Fruit fly (Drosophila melanogaster) whole organism, pupa: ENCODE measurements around the gene alpha4GT2.

Source experiments
- CG10348 ChIP-seq: fragments of 200-800 bp; sonication (Bioruptor generic); IDR thresholded peaks from 2 replicates; pipeline ENCODE4 v1.3.6; 2022; ENCODE audit warnings: missing biosample characterization, missing genetic modification characterization
- CG13204 ChIP-seq: fragments of 200-800 bp; sonication (Bioruptor generic); optimal IDR thresholded peaks from 2 replicates; lab custom pipeline; 2018; ENCODE audit warnings: missing biosample characterization, mild to moderate bottlenecking, missing genetic modification characterization, moderate library complexity
- CG34367 ChIP-seq: fragments of 200-800 bp; sonication (Bioruptor generic); optimal IDR thresholded peaks from 2 replicates; lab custom pipeline; 2018; ENCODE audit warnings: missing biosample characterization, mild to moderate bottlenecking, missing genetic modification characterization
- CG4496 ChIP-seq: fragments of 200-800 bp; sonication (Bioruptor generic); IDR thresholded peaks from 3 replicates; pipeline ENCODE4 v1.3.6; 2022; ENCODE audit warnings: missing biosample characterization, missing genetic modification characterization
- CG8159 ChIP-seq: fragments of 200-800 bp; sonication (Bioruptor generic); optimal IDR thresholded peaks from 3 replicates; lab custom pipeline; 2018; ENCODE audit warnings: missing biosample characterization, mild to moderate bottlenecking, missing genetic modification characterization, moderate library complexity
- CG8301 ChIP-seq: fragments of 200-800 bp; sonication (Bioruptor generic); optimal IDR thresholded peaks from 2 replicates; lab custom pipeline; 2018; ENCODE audit warnings: missing biosample characterization, mild to moderate bottlenecking, missing genetic modification characterization
- CG9948 ChIP-seq: fragments of 200-800 bp; sonication (Bioruptor generic); optimal IDR thresholded peaks from 2 replicates; lab custom pipeline; 2018; ENCODE audit warnings: missing biosample characterization, mild to moderate bottlenecking, missing genetic modification characterization, moderate library complexity
- D1 ChIP-seq: fragments of 200-800 bp; sonication (Bioruptor generic); optimal IDR thresholded peaks from 2 replicates; lab custom pipeline; 2018; ENCODE audit warnings: missing biosample characterization, mild to moderate bottlenecking, missing genetic modification characterization, moderate library complexity
- EcR ChIP-seq: fragments of 200-800 bp; sonication (Bioruptor generic); optimal IDR thresholded peaks from 3 replicates; lab custom pipeline; 2019; ENCODE audit warnings: missing biosample characterization, missing genetic modification characterization, mild to moderate bottlenecking, moderate library complexity, missing genetic modification reagents
- Ets98B ChIP-seq: fragments of 200-800 bp; sonication (Bioruptor generic); IDR thresholded peaks from 2 replicates; pipeline ENCODE4 v1.3.6; 2022; ENCODE audit warnings: missing biosample characterization, missing genetic modification characterization
- Pif1A ChIP-seq: fragments of 200-800 bp; sonication (Bioruptor generic); optimal IDR thresholded peaks from 3 replicates; lab custom pipeline; 2016; ENCODE audit warnings: missing biosample characterization, missing genetic modification characterization
- fd96Ca ChIP-seq: fragments of 200-800 bp; sonication (Bioruptor generic); IDR thresholded peaks from 3 replicates; pipeline ENCODE4 v1.3.6; 2022; ENCODE audit warnings: missing biosample characterization, missing genetic modification characterization
- gl ChIP-seq: fragments of 200-800 bp; sonication (Bioruptor generic); optimal IDR thresholded peaks from 2 replicates; lab custom pipeline; 2018; ENCODE audit warnings: missing biosample characterization, mild to moderate bottlenecking, missing genetic modification characterization
- rn ChIP-seq: fragments of 200-800 bp; sonication (Bioruptor generic); IDR thresholded peaks from 2 replicates; pipeline ENCODE4 v1.3.6; 2022; ENCODE audit warnings: missing biosample characterization, missing genetic modification characterization

DNA sequence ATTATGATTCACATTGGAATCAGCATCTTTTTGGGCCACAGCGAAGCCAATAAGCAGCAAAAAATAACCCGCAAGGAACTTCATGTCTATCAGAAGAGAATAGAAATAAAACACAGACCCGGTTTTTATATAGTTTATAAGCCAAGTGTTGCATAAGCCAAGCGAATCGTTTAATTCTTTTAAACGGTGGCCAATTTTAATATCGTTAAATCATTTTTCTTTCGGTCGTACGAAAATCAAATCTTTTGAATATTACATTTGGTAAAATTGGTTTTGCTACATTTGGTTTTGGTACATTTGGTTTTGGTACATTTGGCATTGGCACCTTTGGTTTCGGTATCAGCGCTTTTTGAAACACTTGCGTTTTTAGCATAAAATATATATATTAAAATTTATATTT, 1.9 kb upstream of the alpha4GT2 start, which contains the start of gene Sfp96F:
- TF ChIP-seq CG13204 = no peak
- TF ChIP-seq Pif1A (GFP tag; lab: Kevin White, UChicago) = no peak
- TF ChIP-seq CG9948 (tag; lab: Kevin White, UChicago) = no peak
- TF ChIP-seq CG10348 = no peak
- TF ChIP-seq D1 (tag; lab: Kevin White, UChicago) = no peak
- no peak for TF ChIP-seq CG8159 (tag; lab: Kevin White, UChicago)
- no peak for TF ChIP-seq gl
- TF ChIP-seq CG4496 (GFP tag; lab: Robert Waterston, UW) = no peak
- TF ChIP-seq CG8301 (tag; lab: Kevin White, UChicago) = no peak
- no peak for TF ChIP-seq rn (GFP tag; lab: Robert Waterston, UW)
- no peak for TF ChIP-seq Ets98B
- TF ChIP-seq EcR (GFP tag; lab: Kevin White, UChicago) = no peak
- no peak for TF ChIP-seq CG34367 (tag; lab: Kevin White, UChicago)
- no peak for TF ChIP-seq fd96Ca (GFP tag; lab: Robert Waterston, UW)
